Fruit fly (Drosophila melanogaster): ENCODE data around the gene CG4025.
A peak's percentile ranks its signal among the peaks of the same experiment; 100 is the strongest.

DNA sequence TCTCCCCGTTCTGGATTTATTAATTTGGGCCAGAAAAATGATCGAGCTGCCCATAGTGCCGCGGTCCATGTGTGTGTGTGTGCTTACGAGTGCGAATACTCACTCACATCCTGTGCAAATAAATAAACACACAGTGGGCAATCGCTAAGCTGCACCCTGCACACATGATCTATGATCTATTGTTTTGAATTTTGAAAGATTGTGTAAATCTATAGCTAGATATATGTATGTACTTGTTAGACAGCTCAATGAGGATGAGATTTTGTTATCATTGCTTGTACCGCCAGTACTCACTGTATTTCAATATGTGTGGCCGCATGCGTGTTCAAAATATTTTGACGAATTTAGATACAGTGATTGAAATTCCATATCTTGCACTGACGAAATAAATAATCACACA, 6.3 kb downstream of the CG4025 start:
- TF ChIP-seq Mnt (GFP tag; optimal IDR thresholded peaks at IDR 0.05) (peak; percentile 45), Hr96 (GFP tag; optimal IDR thresholded peaks at IDR 0.05) (peak; percentile 68), Crg-1 (GFP tag; optimal IDR thresholded peaks at IDR 0.05) (peak; percentile 20), CG7045 (GFP tag; optimal IDR thresholded peaks at IDR 0.05) (peak; percentile 39), CG1620 (GFP tag; optimal IDR thresholded peaks at IDR 0.05) (peak; percentile 22), CG5204 (GFP tag; optimal IDR thresholded peaks at IDR 0.05) (no peak)
